Worm (Caenorhabditis elegans): ENCODE measurements around the gene msrp-6.

msrp-6 gene

DNA sequence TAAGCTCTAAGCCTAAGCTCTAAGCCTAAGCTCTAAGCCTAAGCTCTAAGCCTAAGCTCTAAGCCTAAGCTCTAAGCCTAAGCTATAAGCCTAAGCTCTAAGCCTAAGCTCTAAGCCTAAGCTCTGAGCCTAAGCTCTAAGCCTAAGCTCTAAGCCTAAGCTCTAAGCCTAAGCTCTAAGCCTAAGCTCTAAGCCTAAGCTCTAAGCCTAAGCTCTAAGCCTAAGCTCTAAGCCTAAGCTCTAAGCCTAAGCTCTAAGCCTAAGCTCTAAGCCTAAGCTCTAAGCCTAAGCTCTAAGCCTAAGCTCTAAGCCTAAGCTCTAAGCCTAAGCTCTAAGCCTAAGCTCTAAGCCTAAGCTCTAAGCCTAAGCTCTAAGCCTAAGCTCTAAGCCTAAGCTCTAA, 12.9 kb downstream of the msrp-6 start:
- TF ChIP-seq dve-1 (tag; optimal IDR thresholded peaks at IDR 0.05): peak; percentile 89

DNA sequence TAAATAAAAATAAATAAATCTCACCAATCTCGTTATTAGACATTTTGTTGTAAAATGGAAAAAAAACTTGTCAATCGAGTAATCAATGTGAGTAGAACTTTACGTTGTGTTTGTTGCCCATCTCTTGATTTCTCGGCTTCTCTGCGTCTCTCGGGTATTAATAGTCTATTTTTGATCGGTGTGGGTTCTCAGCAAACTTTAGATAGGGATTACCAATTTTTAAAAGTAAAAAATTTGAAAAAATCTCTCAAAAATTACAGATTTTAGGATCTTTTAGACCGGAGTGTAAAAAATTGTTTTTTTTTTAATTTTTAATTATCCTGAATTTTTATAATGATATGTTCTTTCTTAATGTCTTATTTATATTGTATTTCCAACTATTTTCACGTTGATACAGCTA, 18.1 kb downstream of the msrp-6 start, which contains the start of gene F22E5.21:
Gene F22E5.21 (minus strand): TSS at position 101 of the 400 bp plus-strand sequence.
- TF ChIP-seq unc-86 (tag; optimal IDR thresholded peaks at IDR 0.05): no peak
- no peak for TF ChIP-seq ttx-3 (tag; optimal IDR thresholded peaks at IDR 0.05)
- TF ChIP-seq madf-2 (tag; optimal IDR thresholded peaks at IDR 0.05): no peak
- no peak for TF ChIP-seq mec-3 (tag; optimal IDR thresholded peaks at IDR 0.05; ENCODE audit: borderline replicate concordance)
- TF ChIP-seq unc-55 (GFP tag; optimal IDR thresholded peaks at IDR 0.05): no peak
- TF ChIP-seq fax-1 (tag; optimal IDR thresholded peaks at IDR 0.05): no peak
- TF ChIP-seq K09A11.1 (tag; optimal IDR thresholded peaks at IDR 0.05; ENCODE audit: insufficient read depth): no peak
- TF ChIP-seq eyg-1 (tag; optimal IDR thresholded peaks at IDR 0.05): no peak
- TF ChIP-seq K02D7.2 (tag; optimal IDR thresholded peaks at IDR 0.05): no peak
- TF ChIP-seq ceh-31 (tag; optimal IDR thresholded peaks at IDR 0.05): no peak
- no peak for TF ChIP-seq C38D4.7 (GFP tag; optimal IDR thresholded peaks at IDR 0.05)
- no peak for TF ChIP-seq lin-11 (tag; optimal IDR thresholded peaks at IDR 0.05)
- TF ChIP-seq elt-2 (tag; optimal IDR thresholded peaks at IDR 0.05): no peak
- no peak for TF ChIP-seq npax-4 (tag; optimal IDR thresholded peaks at IDR 0.05)
- no peak for TF ChIP-seq rnt-1 (tag; optimal IDR thresholded peaks at IDR 0.05)
- no peak for TF ChIP-seq ztf-16 (tag; optimal IDR thresholded peaks at IDR 0.05)
- TF ChIP-seq C08G9.2 (tag; optimal IDR thresholded peaks at IDR 0.05): no peak
- no peak for TF ChIP-seq pax-1 (tag; optimal IDR thresholded peaks at IDR 0.05)
- TF ChIP-seq sox-4 (tag; optimal IDR thresholded peaks at IDR 0.05): no peak

DNA sequence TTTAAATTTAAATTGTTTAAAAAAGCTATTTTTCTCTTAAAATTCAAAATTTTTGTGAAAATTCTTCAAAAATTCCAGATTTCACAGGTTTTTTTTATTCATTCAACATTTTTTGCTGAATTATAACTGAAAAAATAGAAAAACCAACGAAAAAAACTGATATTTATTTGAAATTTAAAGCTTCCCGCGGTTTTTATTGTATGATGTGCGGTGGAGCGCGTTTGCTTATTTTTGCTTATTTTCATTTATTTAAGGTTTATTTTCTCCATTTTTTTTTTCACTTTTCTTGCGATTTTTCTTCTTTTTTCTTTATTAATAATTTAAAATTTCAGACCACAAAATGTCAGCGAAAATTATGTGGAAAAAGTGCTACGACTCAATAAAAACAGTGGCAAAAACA, 18.8 kb downstream of the msrp-6 start, which contains the start of gene F22E5.9:
Gene F22E5.9 (plus strand): TSS at position 327 of the 400 bp plus-strand sequence.
- TF ChIP-seq odd-2 (tag; optimal IDR thresholded peaks at IDR 0.05) (no peak), zip-5 (tag; optimal IDR thresholded peaks at IDR 0.05) (no peak), dmd-4 (tag; optimal IDR thresholded peaks at IDR 0.05; ENCODE audit: borderline replicate concordance) (no peak), eyg-1 (tag; optimal IDR thresholded peaks at IDR 0.05) (no peak), ref-2 (tag; optimal IDR thresholded peaks at IDR 0.05) (no peak), tbx-7 (tag; optimal IDR thresholded peaks at IDR 0.05) (no peak), pros-1 (tag; optimal IDR thresholded peaks at IDR 0.05) (no peak), ztf-16 (tag; optimal IDR thresholded peaks at IDR 0.05) (no peak), C08G9.2 (tag; optimal IDR thresholded peaks at IDR 0.05) (no peak), ceh-31 (tag; optimal IDR thresholded peaks at IDR 0.05) (no peak), Y22D7AL.16 (tag; optimal IDR thresholded peaks at IDR 0.05) (no peak), lim-6 (tag; optimal IDR thresholded peaks at IDR 0.05) (no peak), dve-1 (tag; optimal IDR thresholded peaks at IDR 0.05) (no peak), fkh-10 (GFP tag; optimal IDR thresholded peaks at IDR 0.05) (no peak), elt-4 (tag; optimal IDR thresholded peaks at IDR 0.05) (no peak), sox-4 (tag; optimal IDR thresholded peaks at IDR 0.05) (no peak), rnt-1 (tag; optimal IDR thresholded peaks at IDR 0.05) (no peak)

DNA sequence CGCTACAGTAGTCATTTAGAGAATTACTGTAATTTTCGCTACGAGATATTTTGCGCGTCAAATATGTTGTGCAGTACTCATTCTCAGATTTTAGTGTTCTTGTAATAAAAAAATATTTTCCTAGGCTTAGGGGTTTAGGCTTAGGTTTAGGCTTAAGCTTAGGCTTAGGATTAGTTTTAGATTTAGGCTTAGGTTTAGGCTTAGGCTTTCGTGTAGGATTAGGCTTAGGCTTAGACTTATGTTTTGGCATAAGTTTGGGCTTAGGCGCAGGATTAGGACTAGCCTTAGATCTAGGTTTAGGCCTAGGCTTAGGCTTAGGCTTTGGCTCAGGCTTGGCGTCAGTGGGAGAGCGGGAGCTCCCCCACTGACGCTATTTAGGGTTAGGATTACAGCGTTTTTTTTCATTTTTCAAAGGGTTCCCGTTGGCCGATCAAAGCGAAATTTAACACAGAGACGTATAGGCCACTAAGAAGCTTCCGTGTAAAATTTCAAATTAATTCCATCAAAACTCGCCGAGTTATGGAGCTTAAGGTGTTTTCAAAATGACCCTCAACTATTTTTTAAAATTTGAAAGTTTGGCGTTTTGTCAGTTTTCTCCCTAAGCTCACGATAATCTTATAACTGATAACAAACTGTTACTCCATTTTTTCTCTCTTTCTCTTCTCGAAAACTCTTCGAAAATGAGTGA, 20.3 kb downstream of the msrp-6 start, which contains the start of gene F22E5.8:
Gene F22E5.8 (plus strand): TSS at position 638 of the 688 bp plus-strand sequence.
- TF ChIP-seq dve-1 (tag; optimal IDR thresholded peaks at IDR 0.05): peak; percentile 75

DNA sequence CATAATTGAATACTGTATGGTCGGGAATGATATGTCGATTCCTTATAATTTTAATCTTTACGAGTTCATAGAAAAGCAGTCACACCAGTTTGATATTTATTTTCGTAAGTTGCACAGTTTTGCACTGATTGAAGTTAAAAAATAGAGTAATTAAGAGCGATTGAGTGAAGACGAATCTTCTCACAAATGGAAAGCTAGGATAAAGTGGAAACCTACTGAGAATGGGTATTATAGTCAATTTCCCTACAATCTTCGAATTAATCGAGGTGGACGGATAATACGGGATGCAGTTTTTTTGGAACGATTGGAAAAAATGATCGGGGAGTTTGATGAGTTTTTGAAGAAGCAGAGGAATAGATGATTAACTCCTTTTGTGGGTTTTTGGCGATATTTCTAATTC, 21.7 kb downstream of the msrp-6 start, which contains the start of gene F22E5.23:
Gene F22E5.23 (plus strand): TSS at position 301 of the 400 bp plus-strand sequence.
- TF ChIP-seq ama-1 (optimal IDR thresholded peaks at IDR 0.05): no peak
- TF ChIP-seq ceh-14 (tag; optimal IDR thresholded peaks at IDR 0.05): no peak
- TF ChIP-seq ceh-18 (tag; optimal IDR thresholded peaks at IDR 0.05): no peak
- no peak for TF ChIP-seq ceh-31 (tag; optimal IDR thresholded peaks at IDR 0.05)
- TF ChIP-seq fkh-10 (GFP tag; optimal IDR thresholded peaks at IDR 0.05): no peak
- no peak for TF ChIP-seq C08G9.2 (tag; optimal IDR thresholded peaks at IDR 0.05)
- TF ChIP-seq sdc-2 (tag; optimal IDR thresholded peaks at IDR 0.05): no peak
- TF ChIP-seq unc-42 (tag; optimal IDR thresholded peaks at IDR 0.05): no peak
- TF ChIP-seq ets-4 (tag; optimal IDR thresholded peaks at IDR 0.05): no peak
- no peak for TF ChIP-seq ref-2 (tag; optimal IDR thresholded peaks at IDR 0.05)
- no peak for TF ChIP-seq sox-4 (tag; optimal IDR thresholded peaks at IDR 0.05)
- no peak for TF ChIP-seq zip-5 (tag; optimal IDR thresholded peaks at IDR 0.05)
- TF ChIP-seq tbx-2 (tag; optimal IDR thresholded peaks at IDR 0.05): no peak
- no peak for TF ChIP-seq pax-1 (tag; optimal IDR thresholded peaks at IDR 0.05)
- TF ChIP-seq che-1 (tag; optimal IDR thresholded peaks at IDR 0.05): no peak
- no peak for TF ChIP-seq lin-11 (tag; optimal IDR thresholded peaks at IDR 0.05)
- TF ChIP-seq ttx-3 (tag; optimal IDR thresholded peaks at IDR 0.05): no peak
- no peak for TF ChIP-seq mec-3 (tag; optimal IDR thresholded peaks at IDR 0.05; ENCODE audit: borderline replicate concordance)

Measured in whole organism, late embryonic.